Worm (Caenorhabditis elegans) whole organism, L4 larva: Measurements from ENCODE around the gene F31E8.5.

Source experiments
- D1046.2 ChIP-seq: fragments of 200-800 bp; sonication (Bioruptor generic); IDR thresholded peaks from 2 replicates; pipeline ENCODE4 v1.3.6; 2022; ENCODE audit warnings: missing genetic modification characterization, missing compliant biosample characterization
- F10B5.3 ChIP-seq: sonication (generic microtip); optimal IDR thresholded peaks from 2 replicates; lab custom pipeline; 2016; ENCODE audit warnings: mild to moderate bottlenecking, missing genetic modification characterization, missing compliant biosample characterization
- F44E2.7 ChIP-seq: fragments of 200-800 bp; sonication (Bioruptor generic); IDR thresholded peaks from 2 replicates; pipeline ENCODE4 v2.1.2; 2022; ENCODE audit warnings: missing genetic modification characterization, missing compliant biosample characterization
- F49E8.2 ChIP-seq: sonication (generic microtip); optimal IDR thresholded peaks from 2 replicates; lab custom pipeline; 2016; ENCODE audit warnings: missing compliant biosample characterization, mild to moderate bottlenecking, missing genetic modification characterization, borderline replicate concordance
- R02D3.7 ChIP-seq: fragments of 150-350 bp; sonication (generic microtip); optimal IDR thresholded peaks from 3 replicates; lab custom pipeline; 2014; ENCODE audit warnings: missing biosample characterization, missing genetic modification characterization
- Y105C5A.15 ChIP-seq: fragments of 200-800 bp; sonication (Bioruptor generic); IDR thresholded peaks from 2 replicates; pipeline ENCODE4 v1.3.6; 2022; ENCODE audit warnings: missing genetic modification characterization, missing compliant biosample characterization
- Y48G9A.11 ChIP-seq: fragments of 200-800 bp; sonication (Bioruptor generic); IDR thresholded peaks from 2 replicates; pipeline ENCODE4 v1.3.6; 2022; ENCODE audit warnings: missing genetic modification reagents, missing genetic modification characterization, missing compliant biosample characterization
- ZK546.5 ChIP-seq, 2 experiments: sonication (generic microtip); optimal IDR thresholded peaks; 2 replicates each; lab custom pipeline; 2017; ENCODE audit warnings: missing biosample characterization in 2 of 2, missing genetic modification characterization in 2 of 2
- ama-1 ChIP-seq: fragments of 150-350 bp; optimal IDR thresholded peaks from 2 replicates; lab custom pipeline; 2014; ENCODE audit warnings: inconsistent platforms, mixed read lengths
- attf-4 ChIP-seq: sonication (generic microtip); optimal IDR thresholded peaks from 3 replicates; lab custom pipeline; 2017; ENCODE audit warnings: missing biosample characterization, missing genetic modification characterization
- ceh-62 ChIP-seq: sonication (generic microtip); optimal IDR thresholded peaks from 2 replicates; lab custom pipeline; 2017; ENCODE audit warnings: missing biosample characterization, missing genetic modification characterization
- cey-2 ChIP-seq: sonication (generic microtip); optimal IDR thresholded peaks from 3 replicates; lab custom pipeline; 2017; ENCODE audit warnings: missing genetic modification characterization, mild to moderate bottlenecking, missing compliant biosample characterization, antibody characterized with exemption, borderline replicate concordance; ENCODE audit not compliant: insufficient read depth
- dmd-9 ChIP-seq: fragments of 200-800 bp; sonication (Bioruptor generic); IDR thresholded peaks from 2 replicates; pipeline ENCODE4 v1.3.6; 2022; ENCODE audit warnings: missing genetic modification reagents, missing genetic modification characterization, missing compliant biosample characterization
- duxl-1 ChIP-seq: sonication (generic microtip); optimal IDR thresholded peaks from 2 replicates; lab custom pipeline; 2016; ENCODE audit warnings: mild to moderate bottlenecking, missing genetic modification characterization, moderate library complexity, missing compliant biosample characterization; ENCODE audit not compliant: poor library complexity
- dve-1 ChIP-seq: sonication (generic microtip); optimal IDR thresholded peaks from 2 replicates; lab custom pipeline; 2017; ENCODE audit warnings: antibody characterized with exemption, mild to moderate bottlenecking, missing genetic modification characterization, missing compliant biosample characterization; ENCODE audit not compliant: insufficient read depth
- egl-27 ChIP-seq: sonication (generic microtip); optimal IDR thresholded peaks from 3 replicates; lab custom pipeline; 2017; ENCODE audit warnings: missing biosample characterization, missing genetic modification reagents, missing genetic modification characterization
- egl-43 ChIP-seq: fragments of 200-800 bp; sonication (Bioruptor generic); IDR thresholded peaks from 2 replicates; pipeline ENCODE4 v1.3.6; 2022; ENCODE audit warnings: missing genetic modification reagents, missing genetic modification characterization, missing compliant biosample characterization
- fkh-10 ChIP-seq: fragments of 150-350 bp; optimal IDR thresholded peaks from 2 replicates; lab custom pipeline; 2014; ENCODE audit warnings: missing biosample characterization, missing genetic modification reagents, missing genetic modification characterization
- gei-8 ChIP-seq: fragments of 200-800 bp; sonication (Bioruptor generic); optimal IDR thresholded peaks from 2 replicates; lab custom pipeline; 2018; ENCODE audit warnings: mild to moderate bottlenecking, missing genetic modification characterization, missing compliant biosample characterization
- hif-1 ChIP-seq, 2 experiments: sonication (generic microtip); optimal IDR thresholded peaks; 2 replicates each; lab custom pipeline; 2016 to 2017; ENCODE audit warnings: missing compliant biosample characterization in 2 of 2, missing genetic modification characterization in 2 of 2, missing genetic modification reagents in 2 of 2, missing genotype in 2 of 2, mild to moderate bottlenecking in 1 of 2
- lim-7 ChIP-seq: fragments of 200-800 bp; sonication (Bioruptor generic); IDR thresholded peaks from 2 replicates; pipeline ENCODE4 v1.3.6; 2022; ENCODE audit warnings: missing genetic modification characterization, missing compliant biosample characterization
- lin-1 ChIP-seq: fragments of 200-800 bp; sonication (Bioruptor generic); IDR thresholded peaks from 2 replicates; pipeline ENCODE4 v1.3.6; 2022; ENCODE audit warnings: missing genetic modification reagents, missing genetic modification characterization, missing compliant biosample characterization
- lin-13 ChIP-seq: fragments of 150-350 bp; optimal IDR thresholded peaks from 2 replicates; lab custom pipeline; 2014; ENCODE audit warnings: missing biosample characterization, missing genetic modification reagents, missing genetic modification characterization
- lin-38 ChIP-seq: fragments of 200-800 bp; sonication (Bioruptor generic); IDR thresholded peaks from 2 replicates; pipeline ENCODE4 v1.3.6; 2022; ENCODE audit warnings: missing genetic modification reagents, missing genetic modification characterization, missing compliant biosample characterization
- lin-39 ChIP-seq: fragments of 150-350 bp; optimal IDR thresholded peaks from 2 replicates; lab custom pipeline; 2014; ENCODE audit warnings: missing biosample characterization, missing genetic modification reagents, missing genetic modification characterization
- lir-3 ChIP-seq: sonication (generic microtip); optimal IDR thresholded peaks from 2 replicates; lab custom pipeline; 2016; ENCODE audit warnings: mild to moderate bottlenecking, missing genetic modification characterization, missing compliant biosample characterization
- lsy-2 ChIP-seq, 2 experiments: fragments of 150-350 bp in 1 of 2; sonication (generic microtip) in 1 of 2; optimal IDR thresholded peaks; 2 replicates each; lab custom pipeline; 2014 to 2017; ENCODE audit warnings: missing biosample characterization in 2 of 2, missing genetic modification characterization in 2 of 2
- mdl-1 ChIP-seq, 2 experiments: fragments of 150-350 bp in 1 of 2; sonication (generic microtip) in 1 of 2; optimal IDR thresholded peaks; 2 replicates each; lab custom pipeline; 2014 to 2017; ENCODE audit warnings: missing biosample characterization in 2 of 2, missing genetic modification characterization in 2 of 2
- mdt-29 ChIP-seq: fragments of 200-800 bp; sonication (Bioruptor generic); IDR thresholded peaks from 2 replicates; pipeline ENCODE4 v1.3.6; 2022; ENCODE audit warnings: missing genetic modification reagents, missing genetic modification characterization, missing compliant biosample characterization
- mep-1 ChIP-seq: fragments of 150-350 bp; sonication (generic microtip); optimal IDR thresholded peaks from 3 replicates; lab custom pipeline; 2014; ENCODE audit warnings: missing biosample characterization, missing genetic modification characterization
- mes-2 ChIP-seq: sonication (generic microtip); optimal IDR thresholded peaks from 2 replicates; lab custom pipeline; 2016; ENCODE audit warnings: missing genotype, mild to moderate bottlenecking, missing genetic modification characterization, missing compliant biosample characterization; ENCODE audit not compliant: poor library complexity, severe bottlenecking
- mxl-3 ChIP-seq: fragments of 200-800 bp; sonication (Bioruptor generic); optimal IDR thresholded peaks from 2 replicates; lab custom pipeline; 2018; ENCODE audit warnings: mild to moderate bottlenecking, missing genetic modification characterization, missing compliant biosample characterization
- nhr-10 ChIP-seq: fragments of 150-350 bp; optimal IDR thresholded peaks from 2 replicates; lab custom pipeline; 2014; ENCODE audit warnings: missing biosample characterization, missing genetic modification characterization
- nhr-102 ChIP-seq: sonication (generic microtip); optimal IDR thresholded peaks from 2 replicates; lab custom pipeline; 2016; ENCODE audit warnings: mild to moderate bottlenecking, missing genetic modification characterization, moderate library complexity, missing compliant biosample characterization
- nhr-237 ChIP-seq: sonication (generic microtip); optimal IDR thresholded peaks from 2 replicates; lab custom pipeline; 2017; ENCODE audit warnings: missing biosample characterization, missing genetic modification characterization
- nhr-41 ChIP-seq: fragments of 200-800 bp; sonication (Bioruptor generic); IDR thresholded peaks from 2 replicates; pipeline ENCODE4 v1.3.6; 2022; ENCODE audit warnings: missing genetic modification reagents, missing genetic modification characterization, missing compliant biosample characterization
- nhr-76 ChIP-seq: fragments of 150-350 bp; optimal IDR thresholded peaks from 2 replicates; lab custom pipeline; 2014; ENCODE audit warnings: missing biosample characterization, missing genetic modification characterization
- nhr-77 ChIP-seq: fragments of 150-350 bp; optimal IDR thresholded peaks from 2 replicates; lab custom pipeline; 2014; ENCODE audit warnings: missing biosample characterization, missing genetic modification characterization
- pha-4 ChIP-seq, 2 experiments: fragments of 150-350 bp in 1 of 2; fragments of 200-800 bp in 1 of 2; sonication (Bioruptor generic) in 1 of 2; IDR thresholded peaks in 1 of 2; optimal IDR thresholded peaks in 1 of 2; 2 replicates each; pipeline versions ENCODE4 v1.3.6 to Lab custom; 2014 to 2022; ENCODE audit warnings: missing genetic modification characterization in 2 of 2, missing genetic modification reagents in 2 of 2, missing biosample characterization in 1 of 2, missing compliant biosample characterization in 1 of 2
- php-3 ChIP-seq: fragments of 200-800 bp; sonication (Bioruptor generic); IDR thresholded peaks from 2 replicates; pipeline ENCODE4 v1.3.6; 2022; ENCODE audit warnings: missing genetic modification reagents, missing genetic modification characterization, missing compliant biosample characterization
- pqm-1 ChIP-seq: sonication (generic microtip); optimal IDR thresholded peaks from 2 replicates; lab custom pipeline; 2017; ENCODE audit warnings: missing biosample characterization, missing genetic modification characterization
- rbr-2 ChIP-seq: sonication (generic microtip); optimal IDR thresholded peaks from 2 replicates; lab custom pipeline; 2016; ENCODE audit warnings: missing genotype, missing genetic modification characterization, missing compliant biosample characterization
- saeg-2 ChIP-seq: fragments of 200-800 bp; sonication (Bioruptor generic); IDR thresholded peaks from 2 replicates; pipeline ENCODE4 v1.3.6; 2022; ENCODE audit warnings: missing genetic modification reagents, missing genetic modification characterization, missing compliant biosample characterization
- set-16 ChIP-seq: fragments of 200-800 bp; sonication (Bioruptor generic); IDR thresholded peaks from 2 replicates; pipeline ENCODE4 v1.3.6; 2022; ENCODE audit warnings: missing genetic modification reagents, missing genetic modification characterization, missing compliant biosample characterization
- tag-97 ChIP-seq: fragments of 200-800 bp; sonication (Bioruptor generic); IDR thresholded peaks from 2 replicates; pipeline ENCODE4 v1.3.6; 2022; ENCODE audit warnings: missing genetic modification characterization, missing compliant biosample characterization
- tra-1 ChIP-seq: fragments of 200-800 bp; sonication (Bioruptor generic); IDR thresholded peaks from 2 replicates; pipeline ENCODE4 v1.3.6; 2022; ENCODE audit warnings: missing genetic modification reagents, missing genetic modification characterization, missing compliant biosample characterization
- vab-7 ChIP-seq: fragments of 200-800 bp; sonication (Bioruptor generic); IDR thresholded peaks from 2 replicates; pipeline ENCODE4 v1.3.6; 2022; ENCODE audit warnings: missing genetic modification reagents, missing genetic modification characterization, missing compliant biosample characterization
- zag-1 ChIP-seq: fragments of 150-350 bp; optimal IDR thresholded peaks from 2 replicates; lab custom pipeline; 2014; ENCODE audit warnings: missing biosample characterization, missing genetic modification characterization
- zfp-2 ChIP-seq: sonication (generic microtip); optimal IDR thresholded peaks from 2 replicates; lab custom pipeline; 2016; ENCODE audit warnings: mild to moderate bottlenecking, missing genetic modification characterization, missing compliant biosample characterization
- zip-11 ChIP-seq: fragments of 200-800 bp; sonication (Bioruptor generic); IDR thresholded peaks from 2 replicates; pipeline ENCODE4 v1.3.6; 2022; ENCODE audit warnings: missing genetic modification characterization, missing compliant biosample characterization
- ztf-7 ChIP-seq: fragments of 150-350 bp; optimal IDR thresholded peaks from 2 replicates; lab custom pipeline; 2014; ENCODE audit warnings: missing biosample characterization, missing genetic modification characterization

Gene F31E8.5

DNA sequence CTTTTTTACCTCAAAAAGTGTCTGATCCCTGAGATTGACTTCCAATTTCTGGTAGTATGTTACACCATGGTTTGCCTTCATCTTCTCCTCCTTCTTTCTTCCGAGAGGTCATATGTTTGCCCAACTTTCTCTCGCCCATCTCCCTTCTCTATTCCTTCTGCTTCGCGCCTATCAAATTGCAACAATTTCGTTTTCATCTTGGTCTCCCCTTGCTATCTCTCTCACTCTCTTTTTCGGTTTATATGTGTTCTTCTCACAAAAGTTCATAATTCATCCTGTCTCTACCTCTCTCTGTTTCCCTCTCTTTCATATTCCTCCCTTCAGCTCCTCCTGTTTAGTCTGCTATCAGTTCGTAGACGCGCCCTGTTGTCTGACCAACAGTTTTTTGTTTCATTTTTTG, 19.7 kb upstream of the F31E8.5 start (continued):
- TF ChIP-seq mep-1 (tag; lab: Kevin White, UChicago), result peak; percentile 57
- no peak for TF ChIP-seq nhr-76 (tag; lab: Kevin White, UChicago)
- TF ChIP-seq mxl-3, result peak; percentile 27
- TF ChIP-seq lir-3 (tag; lab: Kevin White, UChicago), result no peak
- TF ChIP-seq tag-97 (GFP tag; lab: Robert Waterston, UW), result no peak
- TF ChIP-seq Y48G9A.11 (GFP tag; lab: Robert Waterston, UW), result no peak
- TF ChIP-seq F44E2.7 (GFP tag; lab: Robert Waterston, UW), result no peak
- TF ChIP-seq mdl-1 (tag; optimal IDR thresholded peaks at IDR 0.05; lab: Kevin White, UChicago), result peak in 1 of 2 experiments; percentile 48
- TF ChIP-seq set-16 (GFP tag; lab: Robert Waterston, UW), result no peak
- TF ChIP-seq nhr-102 (tag; lab: Kevin White, UChicago), result no peak
- TF ChIP-seq hif-1 (tag; optimal IDR thresholded peaks at IDR 0.05; lab: Kevin White, UChicago), result no peak
- TF ChIP-seq duxl-1, result no peak
- no peak for TF ChIP-seq tra-1 (GFP tag; lab: Robert Waterston, UW)
- TF ChIP-seq D1046.2 (GFP tag; lab: Robert Waterston, UW), result no peak
- no peak for TF ChIP-seq ceh-62 (tag; lab: Kevin White, UChicago)
- TF ChIP-seq egl-27, result no peak
- no peak for TF ChIP-seq lin-13 (GFP tag; lab: Kevin White, UChicago)
- TF ChIP-seq gei-8 (GFP tag; lab: Kevin White, UChicago), result peak; percentile 10
- TF ChIP-seq cey-2 (tag; lab: Kevin White, UChicago), result no peak
- TF ChIP-seq lin-1 (GFP tag; lab: Robert Waterston, UW), result peak; percentile 55; the same call in 1 of the 2 replicates
- TF ChIP-seq saeg-2 (GFP tag; lab: Robert Waterston, UW), result no peak
- no peak for TF ChIP-seq fkh-10
- TF ChIP-seq dve-1, result peak; percentile 55
- peak in 1 of 2 experiments; percentile 45 for TF ChIP-seq lsy-2 (tag; optimal IDR thresholded peaks at IDR 0.05; lab: Kevin White, UChicago)
- no peak for TF ChIP-seq zfp-2
- TF ChIP-seq rbr-2 (tag; lab: Kevin White, UChicago), result no peak
- TF ChIP-seq ama-1 (lab: Kevin White, UChicago), result no peak
- peak; percentile 71 for TF ChIP-seq nhr-77 (tag; lab: Kevin White, UChicago)
- peak; percentile 35 for TF ChIP-seq mes-2 (tag; lab: Kevin White, UChicago)
- no peak for TF ChIP-seq pha-4 (GFP tag; IDR thresholded peaks at IDR 0.05; lab: Robert Waterston, UW)
- no peak for TF ChIP-seq pha-4 (tag; optimal IDR thresholded peaks at IDR 0.05; lab: Kevin White, UChicago)
- TF ChIP-seq vab-7 (GFP tag; lab: Robert Waterston, UW), result no peak
- no peak for TF ChIP-seq zag-1 (tag; lab: Kevin White, UChicago)
- no peak for TF ChIP-seq nhr-10
- TF ChIP-seq F49E8.2 (tag; lab: Kevin White, UChicago), result no peak
- no peak for TF ChIP-seq ZK546.5 (tag; optimal IDR thresholded peaks at IDR 0.05; lab: Kevin White, UChicago)
- TF ChIP-seq R02D3.7 (tag; lab: Kevin White, UChicago), result no peak
- TF ChIP-seq zip-11 (GFP tag; lab: Robert Waterston, UW), result no peak
- no peak for TF ChIP-seq Y105C5A.15 (GFP tag; lab: Robert Waterston, UW)
- TF ChIP-seq attf-4 (tag; lab: Kevin White, UChicago), result no peak
- TF ChIP-seq php-3 (GFP tag; lab: Robert Waterston, UW), result 0 out of 2 replicates have a peak, but pooled peaks have one; percentile 52
- TF ChIP-seq lin-39 (tag; lab: Kevin White, UChicago), result no peak
- 0 out of 2 replicates have a peak, but pooled peaks have one; percentile 25 for TF ChIP-seq nhr-41 (GFP tag; lab: Robert Waterston, UW)
- TF ChIP-seq mdt-29 (GFP tag; lab: Robert Waterston, UW), result no peak
- no peak for TF ChIP-seq F10B5.3
- no peak for TF ChIP-seq egl-43 (GFP tag; lab: Robert Waterston, UW)
- no peak for TF ChIP-seq lim-7
- TF ChIP-seq dmd-9 (GFP tag; lab: Robert Waterston, UW), result no peak
- peak; percentile 18 for TF ChIP-seq pqm-1 (tag; lab: Kevin White, UChicago)
- TF ChIP-seq ztf-7, result no peak
- no peak for TF ChIP-seq nhr-237 (tag; lab: Kevin White, UChicago)
- TF ChIP-seq lin-38, result no peak
